Fruit fly (Drosophila melanogaster) whole organism, embryonic: ENCODE results near the gene SC35.

Experiments used
- Aef1 ChIP-seq: fragments of 200-800 bp; sonication (Bioruptor generic); IDR thresholded peaks from 3 replicates; pipeline ENCODE4 v1.3.6; 2022; ENCODE audit warnings: missing biosample characterization, missing genetic modification characterization
- CG10431 ChIP-seq: fragments of 200-800 bp; sonication (Bioruptor generic); optimal IDR thresholded peaks from 3 replicates; lab custom pipeline; 2018; ENCODE audit warnings: missing biosample characterization, mild to moderate bottlenecking, missing genetic modification characterization
- CG11695 ChIP-seq: fragments of 200-800 bp; sonication (Bioruptor generic); IDR thresholded peaks from 3 replicates; pipeline ENCODE4 v1.3.6; 2022; ENCODE audit warnings: missing biosample characterization, missing genetic modification characterization
- CG13287 ChIP-seq: fragments of 200-800 bp; sonication (Bioruptor generic); IDR thresholded peaks from 2 replicates; pipeline ENCODE4 v1.3.6; 2022; ENCODE audit warnings: missing biosample characterization, missing genetic modification characterization; ENCODE audit not compliant: partially characterized antibody
- CG13624 ChIP-seq: fragments of 200-800 bp; sonication (Bioruptor generic); optimal IDR thresholded peaks from 2 replicates; lab custom pipeline; 2016; ENCODE audit warnings: missing biosample characterization, missing genetic modification characterization
- CG15011 ChIP-seq: fragments of 200-800 bp; sonication (Bioruptor generic); optimal IDR thresholded peaks from 3 replicates; lab custom pipeline; 2018; ENCODE audit warnings: missing biosample characterization, mild to moderate bottlenecking, missing genetic modification characterization
- CG15269 ChIP-seq: fragments of 200-800 bp; sonication (Bioruptor generic); optimal IDR thresholded peaks from 2 replicates; lab custom pipeline; 2018; ENCODE audit warnings: missing biosample characterization, mild to moderate bottlenecking, missing genetic modification characterization, moderate library complexity
- CG1647 ChIP-seq: fragments of 200-800 bp; sonication (Bioruptor generic); optimal IDR thresholded peaks from 3 replicates; lab custom pipeline; 2016; ENCODE audit warnings: missing biosample characterization, missing genetic modification characterization
- CG18476 ChIP-seq: fragments of 200-800 bp; sonication (Bioruptor generic); optimal IDR thresholded peaks from 2 replicates; lab custom pipeline; 2016; ENCODE audit warnings: missing biosample characterization, mild to moderate bottlenecking, missing genetic modification characterization
- CG2712 ChIP-seq: fragments of 200-800 bp; optimal IDR thresholded peaks from 3 replicates; lab custom pipeline; 2019; ENCODE audit warnings: missing biosample characterization, mild to moderate bottlenecking, missing genetic modification characterization, moderate library complexity
- CG6254 ChIP-seq: fragments of 200-800 bp; sonication (Bioruptor generic); optimal IDR thresholded peaks from 3 replicates; lab custom pipeline; 2017; ENCODE audit warnings: mild to moderate bottlenecking, missing biosample characterization, missing genetic modification reagents, missing genetic modification characterization
- CG6791 ChIP-seq: fragments of 200-800 bp; sonication (Bioruptor generic); IDR thresholded peaks from 3 replicates; pipeline ENCODE4 v1.3.6; 2022; ENCODE audit warnings: missing biosample characterization, missing genetic modification characterization; ENCODE audit not compliant: partially characterized antibody
- CG6813 ChIP-seq: fragments of 200-800 bp; sonication (Bioruptor generic); optimal IDR thresholded peaks from 2 replicates; lab custom pipeline; 2017; ENCODE audit warnings: missing biosample characterization, missing genetic modification characterization, mild to moderate bottlenecking, moderate library complexity, missing genetic modification reagents
- CG7745 ChIP-seq: fragments of 200-800 bp; sonication (Bioruptor generic); optimal IDR thresholded peaks from 2 replicates; lab custom pipeline; 2018; ENCODE audit warnings: missing biosample characterization, mild to moderate bottlenecking, missing genetic modification characterization, moderate library complexity
- CG7928 ChIP-seq: fragments of 200-800 bp; sonication (Bioruptor generic); optimal IDR thresholded peaks from 2 replicates; lab custom pipeline; 2017; ENCODE audit warnings: missing biosample characterization, mild to moderate bottlenecking, missing genetic modification characterization
- CG9876 ChIP-seq: fragments of 200-800 bp; sonication (Bioruptor generic); optimal IDR thresholded peaks from 2 replicates; lab custom pipeline; 2016; ENCODE audit warnings: missing biosample characterization, missing genetic modification characterization
- Ets97D ChIP-seq: fragments of 200-800 bp; sonication (Bioruptor generic); optimal IDR thresholded peaks from 3 replicates; lab custom pipeline; 2016; ENCODE audit warnings: missing biosample characterization, missing genetic modification characterization
- Fer1 ChIP-seq: fragments of 200-800 bp; sonication (Bioruptor generic); optimal IDR thresholded peaks from 2 replicates; lab custom pipeline; 2017; ENCODE audit warnings: missing biosample characterization, mild to moderate bottlenecking, missing genetic modification characterization
- Max ChIP-seq: fragments of 200-800 bp; sonication (Bioruptor generic); optimal IDR thresholded peaks from 2 replicates; lab custom pipeline; 2016; ENCODE audit warnings: missing biosample characterization, mild to moderate bottlenecking, missing genetic modification characterization
- NK7.1 ChIP-seq: fragments of 200-800 bp; sonication (Bioruptor generic); optimal IDR thresholded peaks from 3 replicates; lab custom pipeline; 2016; ENCODE audit warnings: missing biosample characterization, missing genetic modification characterization
- Oli ChIP-seq: fragments of 200-800 bp; sonication (Bioruptor generic); optimal IDR thresholded peaks from 2 replicates; lab custom pipeline; 2018; ENCODE audit warnings: missing biosample characterization, mild to moderate bottlenecking, missing genetic modification characterization, moderate library complexity
- Sry-δ ChIP-seq: fragments of 200-800 bp; sonication (Bioruptor generic); optimal IDR thresholded peaks from 2 replicates; lab custom pipeline; 2016; ENCODE audit warnings: missing biosample characterization, missing genetic modification characterization
- Tbp ChIP-seq: fragments of >200 bp; optimal IDR thresholded peaks from 2 replicates; lab custom pipeline; 2018; ENCODE audit warnings: missing biosample characterization, missing genetic modification characterization
- bigmax ChIP-seq: fragments of 200-800 bp; sonication (Bioruptor generic); optimal IDR thresholded peaks from 2 replicates; lab custom pipeline; 2018; ENCODE audit warnings: missing biosample characterization, mild to moderate bottlenecking, missing genetic modification characterization
- chinmo ChIP-seq: fragments of 200-800 bp; sonication (Bioruptor generic); IDR thresholded peaks from 4 replicates; pipeline ENCODE4 v1.3.6; 2022; ENCODE audit warnings: missing biosample characterization, missing genetic modification characterization; ENCODE audit not compliant: partially characterized antibody
- corto ChIP-seq: fragments of 200-800 bp; sonication (Bioruptor generic); optimal IDR thresholded peaks from 2 replicates; lab custom pipeline; 2016; ENCODE audit warnings: missing biosample characterization, mild to moderate bottlenecking, missing genetic modification characterization, moderate library complexity
- dati ChIP-seq: fragments of 200-800 bp; sonication (Bioruptor generic); IDR thresholded peaks from 2 replicates; pipeline ENCODE4 v1.3.6; 2022; ENCODE audit warnings: missing biosample characterization, missing genetic modification characterization
- disco-r ChIP-seq: fragments of 200-800 bp; sonication (Bioruptor generic); optimal IDR thresholded peaks from 2 replicates; lab custom pipeline; 2016; ENCODE audit warnings: missing biosample characterization, missing genetic modification characterization
- gem ChIP-seq: fragments of 200-800 bp; sonication (Bioruptor generic); optimal IDR thresholded peaks from 2 replicates; lab custom pipeline; 2019; ENCODE audit warnings: missing biosample characterization, mild to moderate bottlenecking, missing genetic modification characterization, moderate library complexity
- grau ChIP-seq: fragments of 200-800 bp; optimal IDR thresholded peaks from 3 replicates; lab custom pipeline; 2019; ENCODE audit warnings: missing biosample characterization, mild to moderate bottlenecking, missing genetic modification characterization, moderate library complexity
- jumu ChIP-seq: fragments of 200-800 bp; sonication (Bioruptor generic); optimal IDR thresholded peaks from 3 replicates; lab custom pipeline; 2016; ENCODE audit warnings: missing biosample characterization, missing genetic modification characterization
- kni ChIP-seq: fragments of 200-800 bp; sonication (Bioruptor generic); optimal IDR thresholded peaks from 3 replicates; lab custom pipeline; 2017; ENCODE audit warnings: mild to moderate bottlenecking, missing biosample characterization, missing genetic modification reagents, missing genetic modification characterization
- lilli ChIP-seq: fragments of 200-800 bp; sonication (Bioruptor generic); optimal IDR thresholded peaks from 3 replicates; lab custom pipeline; 2016; ENCODE audit warnings: missing biosample characterization, missing genetic modification characterization
- p53 ChIP-seq: fragments of 200-800 bp; sonication (Bioruptor generic); optimal IDR thresholded peaks from 2 replicates; lab custom pipeline; 2016; ENCODE audit warnings: missing biosample characterization, missing genetic modification characterization
- peb ChIP-seq: fragments of 200-800 bp; sonication (Bioruptor generic); IDR thresholded peaks from 2 replicates; pipeline ENCODE4 v1.3.6; 2022; ENCODE audit warnings: missing biosample characterization, missing genetic modification characterization
- pum ChIP-seq: fragments of 200-800 bp; sonication (Bioruptor generic); optimal IDR thresholded peaks from 2 replicates; lab custom pipeline; 2016; ENCODE audit warnings: missing biosample characterization, missing genetic modification characterization
- pzg ChIP-seq: fragments of 200-800 bp; sonication (Bioruptor generic); optimal IDR thresholded peaks from 3 replicates; lab custom pipeline; 2018; ENCODE audit warnings: missing biosample characterization, mild to moderate bottlenecking, missing genetic modification characterization, moderate library complexity
- ranshi ChIP-seq: fragments of 200-800 bp; sonication (Bioruptor generic); IDR thresholded peaks from 2 replicates; pipeline ENCODE4 v1.3.6; 2022; ENCODE audit warnings: missing biosample characterization, missing genetic modification characterization
- ro ChIP-seq: fragments of 200-800 bp; sonication (Bioruptor generic); IDR thresholded peaks from 2 replicates; pipeline ENCODE4 v1.3.6; 2022; ENCODE audit warnings: missing biosample characterization, missing genetic modification characterization
- run ChIP-seq: fragments of 200-800 bp; sonication (Bioruptor generic); optimal IDR thresholded peaks from 3 replicates; lab custom pipeline; 2018; ENCODE audit warnings: missing biosample characterization, mild to moderate bottlenecking, missing genetic modification characterization
- sc ChIP-seq, 3 experiments: fragments of >200 bp in 2 of 3; fragments of 200-800 bp in 1 of 3; sonication (Bioruptor generic) in 1 of 3; optimal IDR thresholded peaks; 2 replicates in 2 of 3; 3 replicates in 1 of 3; lab custom pipeline; 2017; ENCODE audit warnings: mild to moderate bottlenecking in 1 of 3, missing biosample characterization in 1 of 3, missing genetic modification characterization in 1 of 3, missing genetic modification reagents in 1 of 3
- scrt ChIP-seq: fragments of 200-800 bp; sonication (Bioruptor generic); optimal IDR thresholded peaks from 2 replicates; lab custom pipeline; 2018; ENCODE audit warnings: missing biosample characterization, mild to moderate bottlenecking, missing genetic modification characterization, moderate library complexity
- sens-2 ChIP-seq: fragments of 200-800 bp; sonication (Bioruptor generic); IDR thresholded peaks from 2 replicates; pipeline ENCODE4 v1.3.6; 2022; ENCODE audit warnings: missing biosample characterization, missing genetic modification characterization
- tio ChIP-seq: fragments of 200-800 bp; sonication (Bioruptor generic); optimal IDR thresholded peaks from 2 replicates; lab custom pipeline; 2017; ENCODE audit warnings: missing biosample characterization, missing genetic modification characterization, inconsistent platforms
- unc-4 ChIP-seq: fragments of 200-800 bp; sonication (Bioruptor generic); IDR thresholded peaks from 2 replicates; pipeline ENCODE4 v1.3.6; 2022; ENCODE audit warnings: missing biosample characterization, missing genetic modification characterization; ENCODE audit not compliant: partially characterized antibody
- wor ChIP-seq: fragments of 200-800 bp; sonication (Bioruptor generic); IDR thresholded peaks from 2 replicates; pipeline ENCODE4 v1.3.6; 2022; ENCODE audit warnings: missing biosample characterization, missing genetic modification characterization
- yki ChIP-seq: fragments of >200 bp; optimal IDR thresholded peaks from 3 replicates; lab custom pipeline; 2018

Gene SC35

dm6 chr2L:12460767-12461739 lies 26.6 kb upstream of the SC35 start (continued):
- TF ChIP-seq sens-2 (GFP tag; lab: Robert Waterston, UW) (no peak), CG15269 (tag; lab: Kevin White, UChicago) (peak; percentile 56), dati (no peak), yki (lab: Kevin White, UChicago) (peak; percentile 99), p53 (GFP tag; lab: Kevin White, UChicago) (no peak), Fer1 (GFP tag; lab: Kevin White, UChicago) (peak; percentile 91), peb (GFP tag; lab: Robert Waterston, UW) (no peak), Ets97D (GFP tag; lab: Kevin White, UChicago) (no peak), Aef1 (GFP tag; lab: Robert Waterston, UW) (no peak), CG6813 (GFP tag; lab: Kevin White, UChicago) (peak; percentile 89), tio (GFP tag; lab: Kevin White, UChicago) (no peak), CG15011 (GFP tag; lab: Kevin White, UChicago) (peak; percentile 77), kni (GFP tag; lab: Kevin White, UChicago) (peak; percentile 82), CG1647 (GFP tag; lab: Kevin White, UChicago) (no peak), scrt (GFP tag; lab: Kevin White, UChicago) (peak; percentile 74), jumu (GFP tag; lab: Kevin White, UChicago) (no peak), CG6254 (GFP tag; lab: Kevin White, UChicago) (peak; percentile 51), ranshi (GFP tag; lab: Robert Waterston, UW) (peak; percentile 46; the same call in 1 of the 2 replicates), corto (peak; percentile 61), CG2712 (peak; percentile 54), lilli (no peak), chinmo (peak; percentile 93; the same call in 2 of the 4 replicates), CG18476 (GFP tag; lab: Kevin White, UChicago) (no peak), CG9876 (GFP tag; lab: Kevin White, UChicago) (no peak), disco-r (peak; percentile 44), CG13624 (GFP tag; lab: Kevin White, UChicago) (peak; percentile 86), Oli (tag; lab: Kevin White, UChicago) (peak; percentile 12), Tbp (GFP tag; lab: Kevin White, UChicago) (peak; percentile 60), bigmax (GFP tag; lab: Kevin White, UChicago) (peak; percentile 23), grau (tag; lab: Kevin White, UChicago) (peak; percentile 38), pum (no peak), CG7745 (tag; lab: Kevin White, UChicago) (peak; percentile 15), CG11695 (GFP tag; lab: Robert Waterston, UW) (peak; percentile 46; the same call in 1 of the 3 replicates), sc (optimal IDR thresholded peaks at IDR 0.05; lab: Kevin White, UChicago) (no peak), sc (GFP tag; optimal IDR thresholded peaks at IDR 0.05; lab: Kevin White, UChicago) (peak; percentile 13), CG13287 (GFP tag; lab: Robert Waterston, UW) (peak; percentile 39; the same call in 1 of the 2 replicates), pzg (GFP tag; lab: Kevin White, UChicago) (peak; percentile 3), Sry-δ (GFP tag; lab: Kevin White, UChicago) (no peak), Max (GFP tag; lab: Kevin White, UChicago) (peak; percentile 75), wor (GFP tag; lab: Robert Waterston, UW) (no peak), gem (peak; percentile 46), unc-4 (GFP tag; lab: Robert Waterston, UW) (peak; percentile 29; the same call in 1 of the 2 replicates), CG7928 (no peak), CG6791 (GFP tag; lab: Robert Waterston, UW) (no peak), CG10431 (peak; percentile 61), run (peak; percentile 42), ro (GFP tag; lab: Robert Waterston, UW) (no peak), NK7.1 (GFP tag; lab: Kevin White, UChicago) (no peak)
